Fruit fly (Drosophila melanogaster): ENCODE data around the gene eIF5B.

eIF5B gene

DNA sequence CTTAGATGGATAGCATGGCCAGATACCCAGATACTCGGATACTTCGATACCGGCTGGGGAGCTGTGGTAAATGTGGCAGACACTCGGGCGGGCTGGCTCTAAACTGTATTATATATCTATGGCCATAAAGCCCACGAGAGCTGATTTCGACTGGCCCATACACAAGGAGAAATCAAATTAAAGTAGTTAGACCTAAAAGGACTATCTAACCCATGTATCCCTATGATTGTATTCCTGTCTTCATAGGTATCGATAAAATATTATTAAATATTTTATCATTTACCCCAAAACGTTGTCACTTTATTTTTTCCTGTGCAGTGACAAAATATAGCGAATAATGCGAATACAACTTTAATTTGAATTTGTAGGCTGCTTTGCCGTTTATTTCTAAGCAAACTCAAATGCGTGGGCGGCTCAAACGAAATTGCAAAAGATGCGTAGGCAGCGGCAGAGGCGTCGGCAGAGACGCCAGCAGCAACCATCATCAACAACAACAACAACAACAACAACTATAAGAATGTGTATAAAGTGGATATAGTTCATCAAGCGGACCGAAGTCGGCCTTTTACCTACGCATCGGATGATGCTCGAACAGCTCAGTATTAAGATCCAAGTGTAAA lies 78.8 kb downstream of the eIF5B start (continued):
- peak; percentile 31; the same call in 1 of the 2 replicates for TF ChIP-seq CG43689 (GFP tag; IDR thresholded peaks at IDR 0.05)
- TF ChIP-seq CG2199 (GFP tag; IDR thresholded peaks at IDR 0.05): no peak
- TF ChIP-seq CG6813 (GFP tag; optimal IDR thresholded peaks at IDR 0.05): no peak
- TF ChIP-seq slp2 (GFP tag; optimal IDR thresholded peaks at IDR 0.05): no peak
- TF ChIP-seq unc-4 (GFP tag; IDR thresholded peaks at IDR 0.05; ENCODE audit: partially characterized antibody): no peak
- peak; percentile 51; the same call in 1 of the 3 replicates for TF ChIP-seq CG7357 (GFP tag; IDR thresholded peaks at IDR 0.05)
- no peak for TF ChIP-seq Ets97D (GFP tag; optimal IDR thresholded peaks at IDR 0.05)
- no peak for TF ChIP-seq CG4617 (GFP tag; optimal IDR thresholded peaks at IDR 0.05; ENCODE audit: borderline replicate concordance)
- TF ChIP-seq Sry-δ (GFP tag; optimal IDR thresholded peaks at IDR 0.05): no peak
- TF ChIP-seq CG11504 (tag; optimal IDR thresholded peaks at IDR 0.05): peak; percentile 54
- 0 out of 2 replicates have a peak, but pooled peaks have one; percentile 26 for TF ChIP-seq CG11696 (GFP tag; IDR thresholded peaks at IDR 0.05)
- no peak for TF ChIP-seq fu2 (GFP tag; optimal IDR thresholded peaks at IDR 0.05)
- TF ChIP-seq cad (GFP tag; optimal IDR thresholded peaks at IDR 0.05): no peak
- peak; percentile 88 for TF ChIP-seq CG4360 (GFP tag; IDR thresholded peaks at IDR 0.05)
- TF ChIP-seq gem (tag; optimal IDR thresholded peaks at IDR 0.05): peak; percentile 57
- TF ChIP-seq CG9817 (tag; optimal IDR thresholded peaks at IDR 0.05): peak; percentile 44
- TF ChIP-seq H2.0 (GFP tag; IDR thresholded peaks at IDR 0.05): peak; percentile 72
- TF ChIP-seq vfl (GFP tag; optimal IDR thresholded peaks at IDR 0.05): no peak
- TF ChIP-seq CG2116 (GFP tag; optimal IDR thresholded peaks at IDR 0.05): no peak
- TF ChIP-seq tgo (GFP tag; IDR thresholded peaks at IDR 0.05): peak; percentile 59
- TF ChIP-seq unpg (GFP tag; optimal IDR thresholded peaks at IDR 0.05): peak; percentile 69
- TF ChIP-seq Adf1 (GFP tag; IDR thresholded peaks at IDR 0.05): peak; percentile 61
- no peak for TF ChIP-seq CG5180 (GFP tag; optimal IDR thresholded peaks at IDR 0.05)
- TF ChIP-seq zf30C (GFP tag; optimal IDR thresholded peaks at IDR 0.05): no peak
- no peak for TF ChIP-seq Mes4 (GFP tag; optimal IDR thresholded peaks at IDR 0.05)
- TF ChIP-seq prd (optimal IDR thresholded peaks at IDR 0.05): no peak
- peak; percentile 60; the same call in 2 of the 3 replicates for TF ChIP-seq prd (GFP tag; IDR thresholded peaks at IDR 0.05)
- no peak for TF ChIP-seq disco-r (GFP tag; optimal IDR thresholded peaks at IDR 0.05)
- TF ChIP-seq Hr3 (GFP tag; optimal IDR thresholded peaks at IDR 0.05): no peak
- no peak; the same call in 2 of the 3 replicates for TF ChIP-seq CG11560 (tag; IDR thresholded peaks at IDR 0.05)
- peak; percentile 35 for TF ChIP-seq CG8388 (GFP tag; optimal IDR thresholded peaks at IDR 0.05)
- no peak for TF ChIP-seq CG1792 (GFP tag; optimal IDR thresholded peaks at IDR 0.05)
- no peak for TF ChIP-seq zen (tag; optimal IDR thresholded peaks at IDR 0.05)
- no peak for TF ChIP-seq Sin3A (optimal IDR thresholded peaks at IDR 0.05)
- TF ChIP-seq tin (GFP tag; optimal IDR thresholded peaks at IDR 0.05): no peak
- peak; percentile 70 for TF ChIP-seq Ada2b (GFP tag; IDR thresholded peaks at IDR 0.05)
- no peak for TF ChIP-seq CG1647 (GFP tag; optimal IDR thresholded peaks at IDR 0.05)
- TF ChIP-seq salm (tag; optimal IDR thresholded peaks at IDR 0.05): no peak
- TF ChIP-seq Hr51 (GFP tag; optimal IDR thresholded peaks at IDR 0.05): peak in 1 of 2 experiments; percentile 63
- peak; percentile 75 for TF ChIP-seq lmd (GFP tag; IDR thresholded peaks at IDR 0.05)
- TF ChIP-seq cwo (GFP tag; optimal IDR thresholded peaks at IDR 0.05): no peak
- TF ChIP-seq CG17328 (GFP tag; IDR thresholded peaks at IDR 0.05): peak; percentile 73
- TF ChIP-seq Dref (GFP tag; IDR thresholded peaks at IDR 0.05): no peak
- TF ChIP-seq dati (GFP tag; IDR thresholded peaks at IDR 0.05): no peak
- no peak for TF ChIP-seq gt (GFP tag; IDR thresholded peaks at IDR 0.05)
- TF ChIP-seq CG16779 (GFP tag; IDR thresholded peaks at IDR 0.05): no peak
- TF ChIP-seq CG8924 (tag; optimal IDR thresholded peaks at IDR 0.05): no peak
- TF ChIP-seq sisA (GFP tag; IDR thresholded peaks at IDR 0.05): peak; percentile 69
- no peak for TF ChIP-seq CG11723 (GFP tag; optimal IDR thresholded peaks at IDR 0.05)
- no peak for TF ChIP-seq CG6791 (GFP tag; IDR thresholded peaks at IDR 0.05; ENCODE audit: partially characterized antibody)
- no peak for TF ChIP-seq nom (GFP tag; optimal IDR thresholded peaks at IDR 0.05)
